Worm (Caenorhabditis elegans): ENCODE data around the gene C16C8.9.

DNA sequence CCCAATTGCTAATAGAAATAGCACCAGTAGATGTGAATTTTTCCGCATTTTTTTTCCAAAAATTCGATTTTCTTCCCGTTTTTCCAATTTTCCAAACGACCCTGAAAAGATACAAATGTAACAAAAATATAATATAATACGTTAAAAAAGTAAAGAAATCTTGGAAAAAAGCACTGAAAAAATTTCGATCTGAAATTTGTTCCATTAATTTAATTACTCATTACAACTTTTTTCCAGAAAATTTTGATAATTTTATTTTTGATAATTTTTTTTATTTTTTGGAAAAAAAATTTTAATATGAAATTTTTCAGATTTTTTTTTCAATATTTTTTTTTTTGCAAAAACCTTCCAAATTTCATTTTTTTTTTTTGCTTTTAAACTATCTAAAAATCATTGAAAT, 26.6 kb downstream of the C16C8.9 start, which contains the start of gene skpo-2:
- no peak for TF ChIP-seq dao-5 (tag; optimal IDR thresholded peaks at IDR 0.05)
- no peak for TF ChIP-seq him-1 (tag; optimal IDR thresholded peaks at IDR 0.05)
- no peak for TF ChIP-seq W03F9.2 (tag; optimal IDR thresholded peaks at IDR 0.05)

Data from whole organism, L4/young adult.